Fruit fly (Drosophila melanogaster) whole organism, prepupa: Measurements from ENCODE around the gene Polr2I.

Experiments used
- Blimp-1 ChIP-seq: fragments of 200-800 bp; sonication (Bioruptor generic); optimal IDR thresholded peaks from 3 replicates; lab custom pipeline; 2017; ENCODE audit warnings: missing biosample characterization, missing genetic modification characterization, mild to moderate bottlenecking, moderate library complexity, missing genetic modification reagents
- CG10631 ChIP-seq: fragments of 200-800 bp; sonication (Bioruptor generic); optimal IDR thresholded peaks from 2 replicates; lab custom pipeline; 2016; ENCODE audit warnings: missing biosample characterization, missing genetic modification characterization
- CG11294 ChIP-seq: fragments of 200-800 bp; sonication (Bioruptor generic); IDR thresholded peaks from 2 replicates; pipeline ENCODE4 v1.3.6; 2022; ENCODE audit warnings: missing biosample characterization, missing genetic modification characterization
- CG11762 ChIP-seq: fragments of 200-800 bp; sonication (Bioruptor generic); optimal IDR thresholded peaks from 3 replicates; lab custom pipeline; 2016; ENCODE audit warnings: missing biosample characterization, missing genetic modification characterization; ENCODE audit not compliant: insufficient read depth
- CG16779 ChIP-seq: fragments of 200-800 bp; sonication (Bioruptor generic); optimal IDR thresholded peaks from 3 replicates; lab custom pipeline; 2017; ENCODE audit warnings: missing biosample characterization, mild to moderate bottlenecking, missing genetic modification characterization
- CG32006 ChIP-seq: fragments of 200-800 bp; sonication (Bioruptor generic); optimal IDR thresholded peaks from 3 replicates; lab custom pipeline; 2017; ENCODE audit warnings: missing biosample characterization, mild to moderate bottlenecking, missing genetic modification characterization
- CG4318 ChIP-seq: fragments of 200-800 bp; sonication (Bioruptor generic); optimal IDR thresholded peaks from 3 replicates; lab custom pipeline; 2017; ENCODE audit warnings: missing biosample characterization, mild to moderate bottlenecking, missing genetic modification characterization
- CG6163 ChIP-seq: fragments of 200-800 bp; sonication (Bioruptor generic); IDR thresholded peaks from 3 replicates; pipeline ENCODE4 v1.3.6; 2022; ENCODE audit warnings: missing biosample characterization, missing genetic modification characterization
- CG6276 ChIP-seq: fragments of 200-800 bp; sonication (Bioruptor generic); optimal IDR thresholded peaks from 2 replicates; lab custom pipeline; 2017; ENCODE audit warnings: missing biosample characterization, mild to moderate bottlenecking, missing genetic modification characterization
- CG6792 ChIP-seq: fragments of 200-800 bp; sonication (Bioruptor generic); optimal IDR thresholded peaks from 3 replicates; lab custom pipeline; 2016; ENCODE audit warnings: missing biosample characterization, missing genetic modification characterization
- CG6854 ChIP-seq: fragments of 200-800 bp; sonication (Bioruptor generic); optimal IDR thresholded peaks from 2 replicates; lab custom pipeline; 2017; ENCODE audit warnings: missing biosample characterization, mild to moderate bottlenecking, missing genetic modification characterization
- CG7368 ChIP-seq: fragments of 200-800 bp; sonication (Bioruptor generic); optimal IDR thresholded peaks from 3 replicates; lab custom pipeline; 2016; ENCODE audit warnings: missing biosample characterization, missing genetic modification characterization
- CG8119 ChIP-seq: fragments of 200-800 bp; sonication (Bioruptor generic); IDR thresholded peaks from 3 replicates; pipeline ENCODE4 v1.3.6; 2022; ENCODE audit warnings: missing biosample characterization, missing genetic modification characterization
- CG9139 ChIP-seq: fragments of 200-800 bp; sonication (Bioruptor generic); optimal IDR thresholded peaks from 3 replicates; lab custom pipeline; 2017; ENCODE audit warnings: missing biosample characterization, mild to moderate bottlenecking, missing genetic modification characterization
- Eip75B ChIP-seq: fragments of 200-800 bp; sonication (Bioruptor generic); optimal IDR thresholded peaks from 3 replicates; lab custom pipeline; 2016; ENCODE audit warnings: missing biosample characterization, missing genetic modification characterization
- Eip78C ChIP-seq: fragments of 200-800 bp; sonication (Bioruptor generic); peaks from one replicate; lab custom pipeline; 2016; ENCODE audit warnings: missing biosample characterization, missing genetic modification characterization
- Eip93F ChIP-seq: fragments of 200-800 bp; sonication (Bioruptor generic); optimal IDR thresholded peaks from 2 replicates; lab custom pipeline; 2016; ENCODE audit warnings: missing biosample characterization, mild to moderate bottlenecking, missing genetic modification characterization
- Ets21C ChIP-seq: fragments of 200-800 bp; sonication (Bioruptor generic); optimal IDR thresholded peaks from 3 replicates; lab custom pipeline; 2016; ENCODE audit warnings: missing biosample characterization, missing genetic modification characterization
- Gug ChIP-seq: fragments of 200-800 bp; sonication (Bioruptor generic); IDR thresholded peaks from 2 replicates; pipeline ENCODE4 v1.3.6; 2022; ENCODE audit warnings: missing biosample characterization, missing genetic modification characterization
- Hr39 ChIP-seq: fragments of 200-800 bp; sonication (Bioruptor generic); optimal IDR thresholded peaks from 2 replicates; lab custom pipeline; 2016; ENCODE audit warnings: missing biosample characterization, missing genetic modification characterization
- Hr4 ChIP-seq: fragments of 200-800 bp; sonication (Bioruptor generic); optimal IDR thresholded peaks from 3 replicates; lab custom pipeline; 2016; ENCODE audit warnings: missing biosample characterization, missing genetic modification characterization
- Lpt ChIP-seq: fragments of 200-800 bp; sonication (Bioruptor generic); optimal IDR thresholded peaks from 3 replicates; lab custom pipeline; 2016; ENCODE audit warnings: missing biosample characterization, missing genetic modification characterization
- OdsH ChIP-seq: fragments of 200-800 bp; sonication (Bioruptor generic); optimal IDR thresholded peaks from 3 replicates; lab custom pipeline; 2016; ENCODE audit warnings: missing biosample characterization, missing genetic modification characterization
- Smox ChIP-seq: fragments of 200-800 bp; sonication (Bioruptor generic); optimal IDR thresholded peaks from 3 replicates; lab custom pipeline; 2016; ENCODE audit warnings: missing biosample characterization, missing genetic modification characterization
- Sox102F ChIP-seq: fragments of 200-800 bp; sonication (Bioruptor generic); optimal IDR thresholded peaks from 2 replicates; lab custom pipeline; 2016; ENCODE audit warnings: missing biosample characterization, mild to moderate bottlenecking, missing genetic modification characterization
- Sox14 ChIP-seq: fragments of 200-800 bp; sonication (Bioruptor generic); optimal IDR thresholded peaks from 3 replicates; lab custom pipeline; 2016; ENCODE audit warnings: missing biosample characterization, missing genetic modification characterization
- acj6 ChIP-seq: fragments of 200-800 bp; sonication (Bioruptor generic); optimal IDR thresholded peaks from 3 replicates; lab custom pipeline; 2016; ENCODE audit warnings: missing biosample characterization, missing genetic modification characterization
- cyc ChIP-seq: fragments of 200-800 bp; sonication (Bioruptor generic); optimal IDR thresholded peaks from 3 replicates; lab custom pipeline; 2016; ENCODE audit warnings: missing biosample characterization, missing genetic modification characterization
- dac ChIP-seq: fragments of 200-800 bp; sonication (Bioruptor generic); optimal IDR thresholded peaks from 2 replicates; lab custom pipeline; 2017; ENCODE audit warnings: missing biosample characterization, mild to moderate bottlenecking, missing genetic modification characterization
- dsx ChIP-seq: fragments of 200-800 bp; optimal IDR thresholded peaks from 3 replicates; lab custom pipeline; 2019; ENCODE audit warnings: missing biosample characterization, mild to moderate bottlenecking, missing genetic modification characterization, moderate library complexity; ENCODE audit not compliant: poor library complexity, severe bottlenecking
- esn ChIP-seq: fragments of 200-800 bp; sonication (Bioruptor generic); optimal IDR thresholded peaks from 2 replicates; lab custom pipeline; 2016; ENCODE audit warnings: missing biosample characterization, mild to moderate bottlenecking, missing genetic modification characterization, moderate library complexity
- fd59A ChIP-seq: fragments of 200-800 bp; sonication (Bioruptor generic); optimal IDR thresholded peaks from 2 replicates; lab custom pipeline; 2017; ENCODE audit warnings: missing biosample characterization, mild to moderate bottlenecking, missing genetic modification characterization, missing genetic modification reagents
- fd85E ChIP-seq: fragments of 200-800 bp; sonication (Bioruptor generic); optimal IDR thresholded peaks from 3 replicates; lab custom pipeline; 2016; ENCODE audit warnings: missing biosample characterization, missing genetic modification characterization
- fkh ChIP-seq: fragments of 200-800 bp; sonication (Bioruptor generic); optimal IDR thresholded peaks from 3 replicates; lab custom pipeline; 2017; ENCODE audit warnings: missing biosample characterization, mild to moderate bottlenecking, missing genetic modification characterization, moderate library complexity
- lz ChIP-seq: fragments of 200-800 bp; sonication (Bioruptor generic); optimal IDR thresholded peaks from 3 replicates; lab custom pipeline; 2016; ENCODE audit warnings: missing biosample characterization, missing genetic modification characterization
- net ChIP-seq: fragments of 200-800 bp; sonication (Bioruptor generic); optimal IDR thresholded peaks from 3 replicates; lab custom pipeline; 2016; ENCODE audit warnings: missing biosample characterization, missing genetic modification characterization
- pdm3 ChIP-seq: fragments of 200-800 bp; sonication (Bioruptor generic); optimal IDR thresholded peaks from 3 replicates; lab custom pipeline; 2016; ENCODE audit warnings: missing biosample characterization, missing genetic modification characterization
- spab ChIP-seq: fragments of 200-800 bp; sonication (Bioruptor generic); optimal IDR thresholded peaks from 2 replicates; lab custom pipeline; 2017; ENCODE audit warnings: missing biosample characterization, mild to moderate bottlenecking, missing genetic modification characterization, missing genetic modification reagents
- svp ChIP-seq: fragments of 200-800 bp; sonication (Bioruptor generic); peaks from one replicate; lab custom pipeline; 2016; ENCODE audit warnings: missing biosample characterization, missing genetic modification characterization
- topi ChIP-seq: fragments of 200-800 bp; sonication (Bioruptor generic); optimal IDR thresholded peaks from 3 replicates; lab custom pipeline; 2016; ENCODE audit warnings: missing biosample characterization, missing genetic modification characterization

Gene Polr2I

dm6 chr3R:14283754-14284421 is 25.0 kb upstream of the Polr2I start (continued):
- TF ChIP-seq fkh (GFP tag; lab: Kevin White, UChicago) (peak; percentile 63), lz (GFP tag; lab: Kevin White, UChicago) (peak; percentile 98), dac (GFP tag; lab: Kevin White, UChicago) (peak; percentile 92), CG4318 (GFP tag; lab: Kevin White, UChicago) (peak; percentile 98), OdsH (GFP tag; lab: Kevin White, UChicago) (peak; percentile 99), CG6163 (GFP tag; lab: Robert Waterston, UW) (no peak), CG9139 (GFP tag; lab: Kevin White, UChicago) (peak; percentile 86), Eip75B (peak; percentile 96), spab (GFP tag; lab: Kevin White, UChicago) (peak; percentile 92), Smox (GFP tag; lab: Kevin White, UChicago) (peak; percentile 98), CG6854 (GFP tag; lab: Kevin White, UChicago) (peak; percentile 92), pdm3 (peak; percentile 98), CG8119 (GFP tag; lab: Robert Waterston, UW) (no peak), CG16779 (peak; percentile 94), topi (GFP tag; lab: Kevin White, UChicago) (peak; percentile 98), Hr39 (peak; percentile 97), cyc (peak; percentile 97), fd85E (GFP tag; lab: Kevin White, UChicago) (peak; percentile 88), esn (peak; percentile 99), Blimp-1 (peak; percentile 89), net (GFP tag; lab: Kevin White, UChicago) (peak; percentile 98), CG11762 (peak; percentile 95)

- TF ChIP-seq spab (GFP tag; lab: Kevin White, UChicago) (no peak), fkh (GFP tag; lab: Kevin White, UChicago) (peak; percentile 59), Sox102F (GFP tag; lab: Kevin White, UChicago) (no peak), CG32006 (GFP tag; lab: Kevin White, UChicago) (peak; percentile 48), CG6276 (peak; percentile 12), Lpt (GFP tag; lab: Kevin White, UChicago) (no peak), CG6792 (no peak), Gug (no peak), fd59A (no peak), Hr4 (GFP tag; lab: Kevin White, UChicago) (peak; percentile 56), CG7368 (no peak)
- TF ChIP-seq, all 60 proteins: peak for 4
These were observed 24.5 kb upstream of the Polr2I start for dm6 chr3R:14284422-14284760.

- TF ChIP-seq CG6792 (no peak), Eip93F (GFP tag; lab: Kevin White, UChicago) (no peak), Sox14 (GFP tag; lab: Kevin White, UChicago) (no peak), CG11294 (GFP tag; lab: Robert Waterston, UW) (no peak), dsx (GFP tag; lab: Kevin White, UChicago) (no peak), net (GFP tag; lab: Kevin White, UChicago) (no peak), CG10631 (no peak), acj6 (GFP tag; lab: Kevin White, UChicago) (no peak), Eip75B (no peak), svp (GFP tag; lab: Kevin White, UChicago) (peak; percentile 58), CG32006 (GFP tag; lab: Kevin White, UChicago) (peak; percentile 19), CG9139 (GFP tag; lab: Kevin White, UChicago) (no peak), Eip78C (GFP tag; lab: Kevin White, UChicago) (peak; percentile 61), Hr4 (GFP tag; lab: Kevin White, UChicago) (peak; percentile 33), fkh (GFP tag; lab: Kevin White, UChicago) (peak; percentile 85), CG6854 (GFP tag; lab: Kevin White, UChicago) (no peak), Ets21C (GFP tag; lab: Kevin White, UChicago) (no peak)
- TF ChIP-seq, all 60 proteins: peak for 5
These were observed 23.6 kb upstream of the Polr2I start for dm6 chr3R:14285059-14285953.
